Worm (Caenorhabditis elegans): ENCODE data around the gene nhr-44.

Gene nhr-44

ce11 chrV:8938943-8939342, 25.0 kb downstream of the nhr-44 start:
- TF ChIP-seq pes-1 (GFP tag; IDR thresholded peaks at IDR 0.05), result no peak
- no peak for TF ChIP-seq sea-1 (GFP tag; conservative IDR thresholded peaks at IDR 0.05)
- TF ChIP-seq ama-1 (optimal IDR thresholded peaks at IDR 0.05), result no peak
- TF ChIP-seq scrt-1 (GFP tag; IDR thresholded peaks at IDR 0.05), result no peak
- no peak for TF ChIP-seq tbx-37 (GFP tag; conservative IDR thresholded peaks at IDR 0.05)
- TF ChIP-seq ceh-13 (GFP tag; optimal IDR thresholded peaks at IDR 0.05), result no peak
- no peak for TF ChIP-seq hmg-4 (GFP tag; optimal IDR thresholded peaks at IDR 0.05)
- no peak for TF ChIP-seq aly-1 (tag; optimal IDR thresholded peaks at IDR 0.05)
- no peak for TF ChIP-seq ets-7 (tag; optimal IDR thresholded peaks at IDR 0.05)
- TF ChIP-seq ceh-36 (tag; optimal IDR thresholded peaks at IDR 0.05), result no peak
- no peak for TF ChIP-seq flt-1 (GFP tag; IDR thresholded peaks at IDR 0.05)
- TF ChIP-seq F13C5.2 (tag; optimal IDR thresholded peaks at IDR 0.05), result no peak

ce11 chrV:8938445-8938844, 25.5 kb downstream of the nhr-44 start:
- TF ChIP-seq ama-1 (optimal IDR thresholded peaks at IDR 0.05) (no peak), ceh-13 (GFP tag; optimal IDR thresholded peaks at IDR 0.05) (no peak), pes-1 (GFP tag; IDR thresholded peaks at IDR 0.05) (no peak)

ce11 chrV:8937476-8938249, 26.2 kb downstream of the nhr-44 start:
- TF ChIP-seq ceh-13 (GFP tag; optimal IDR thresholded peaks at IDR 0.05) (no peak), ets-7 (tag; optimal IDR thresholded peaks at IDR 0.05) (no peak), tbx-37 (GFP tag; conservative IDR thresholded peaks at IDR 0.05) (no peak), pes-1 (GFP tag; IDR thresholded peaks at IDR 0.05) (no peak), hmg-4 (GFP tag; optimal IDR thresholded peaks at IDR 0.05) (no peak), aly-1 (tag; optimal IDR thresholded peaks at IDR 0.05) (no peak), tra-4 (tag; optimal IDR thresholded peaks at IDR 0.05) (no peak), scrt-1 (GFP tag; IDR thresholded peaks at IDR 0.05) (no peak), ceh-36 (tag; optimal IDR thresholded peaks at IDR 0.05) (no peak), F13C5.2 (tag; optimal IDR thresholded peaks at IDR 0.05) (no peak), hnd-1 (tag; optimal IDR thresholded peaks at IDR 0.05) (no peak), B0310.2 (tag; optimal IDR thresholded peaks at IDR 0.05) (no peak)

- TF ChIP-seq flt-1 (GFP tag; IDR thresholded peaks at IDR 0.05), result no peak
These were observed 27.0 kb downstream of the nhr-44 start for ce11 chrV:8936791-8937475.

- TF ChIP-seq ets-7 (tag; optimal IDR thresholded peaks at IDR 0.05) (no peak), ama-1 (optimal IDR thresholded peaks at IDR 0.05) (no peak), pes-1 (GFP tag; IDR thresholded peaks at IDR 0.05) (no peak), sea-1 (GFP tag; conservative IDR thresholded peaks at IDR 0.05) (no peak), tbx-37 (GFP tag; conservative IDR thresholded peaks at IDR 0.05) (no peak), B0310.2 (tag; optimal IDR thresholded peaks at IDR 0.05) (no peak), F13C5.2 (tag; optimal IDR thresholded peaks at IDR 0.05) (no peak), hmg-4 (GFP tag; optimal IDR thresholded peaks at IDR 0.05) (no peak), hmbx-1 (tag; optimal IDR thresholded peaks at IDR 0.05) (no peak), tbx-11 (GFP tag; IDR thresholded peaks at IDR 0.05) (no peak), hnd-1 (tag; optimal IDR thresholded peaks at IDR 0.05) (no peak), scrt-1 (GFP tag; IDR thresholded peaks at IDR 0.05) (no peak), ceh-13 (GFP tag; optimal IDR thresholded peaks at IDR 0.05) (no peak), ceh-36 (tag; optimal IDR thresholded peaks at IDR 0.05) (no peak), aly-1 (tag; optimal IDR thresholded peaks at IDR 0.05) (no peak), flt-1 (GFP tag; IDR thresholded peaks at IDR 0.05) (no peak), tra-4 (tag; optimal IDR thresholded peaks at IDR 0.05) (no peak)
These were observed 27.7 kb downstream of the nhr-44 start, which contains the start of gene unc-23 for ce11 chrV:8936184-8936589. unc-23 (plus strand) TSS chrV:8936359.

ce11 chrV:8935104-8935503, 28.8 kb downstream of the nhr-44 start:
- TF ChIP-seq tra-4 (tag; optimal IDR thresholded peaks at IDR 0.05), result no peak
- TF ChIP-seq F13C5.2 (tag; optimal IDR thresholded peaks at IDR 0.05), result no peak
- TF ChIP-seq hmbx-1 (tag; optimal IDR thresholded peaks at IDR 0.05), result no peak
- TF ChIP-seq aly-1 (tag; optimal IDR thresholded peaks at IDR 0.05), result no peak
- TF ChIP-seq ets-7 (tag; optimal IDR thresholded peaks at IDR 0.05), result no peak
- TF ChIP-seq B0310.2 (tag; optimal IDR thresholded peaks at IDR 0.05), result no peak
- TF ChIP-seq ceh-13 (GFP tag; optimal IDR thresholded peaks at IDR 0.05), result no peak
- no peak for TF ChIP-seq tbx-11 (GFP tag; IDR thresholded peaks at IDR 0.05)
- TF ChIP-seq pes-1 (GFP tag; IDR thresholded peaks at IDR 0.05), result no peak
- TF ChIP-seq scrt-1 (GFP tag; IDR thresholded peaks at IDR 0.05), result no peak
- TF ChIP-seq tbx-37 (GFP tag; conservative IDR thresholded peaks at IDR 0.05), result no peak
- TF ChIP-seq flt-1 (GFP tag; IDR thresholded peaks at IDR 0.05), result no peak
- no peak for TF ChIP-seq ama-1 (optimal IDR thresholded peaks at IDR 0.05)
- TF ChIP-seq hnd-1 (tag; optimal IDR thresholded peaks at IDR 0.05), result no peak
- TF ChIP-seq ceh-36 (tag; optimal IDR thresholded peaks at IDR 0.05), result no peak
- no peak for TF ChIP-seq sea-1 (GFP tag; conservative IDR thresholded peaks at IDR 0.05)
- TF ChIP-seq hmg-4 (GFP tag; optimal IDR thresholded peaks at IDR 0.05), result no peak

- TF ChIP-seq F13C5.2 (tag; optimal IDR thresholded peaks at IDR 0.05) (no peak), pes-1 (GFP tag; IDR thresholded peaks at IDR 0.05) (no peak), aly-1 (tag; optimal IDR thresholded peaks at IDR 0.05) (no peak), ceh-13 (GFP tag; optimal IDR thresholded peaks at IDR 0.05) (no peak), flt-1 (GFP tag; IDR thresholded peaks at IDR 0.05) (no peak), scrt-1 (GFP tag; IDR thresholded peaks at IDR 0.05) (no peak)
These were observed 29.6 kb downstream of the nhr-44 start for ce11 chrV:8934264-8934663.
